Fruit fly (Drosophila melanogaster) whole organism, prepupa: Measurements from ENCODE around the gene CG15544.
A peak's percentile ranks its signal among the peaks of the same experiment; 100 is the strongest.

Experiments
- Blimp-1 ChIP-seq: fragments of 200-800 bp; sonication (Bioruptor generic); optimal IDR thresholded peaks from 3 replicates; lab custom pipeline; 2017; ENCODE audit warnings: missing biosample characterization, missing genetic modification characterization, mild to moderate bottlenecking, moderate library complexity, missing genetic modification reagents
- CG10669 ChIP-seq: fragments of 200-800 bp; sonication (Bioruptor generic); optimal IDR thresholded peaks from 3 replicates; lab custom pipeline; 2018; ENCODE audit warnings: missing biosample characterization, mild to moderate bottlenecking, missing genetic modification characterization, moderate library complexity
- CG11294 ChIP-seq: fragments of 200-800 bp; sonication (Bioruptor generic); IDR thresholded peaks from 2 replicates; pipeline ENCODE4 v1.3.6; 2022; ENCODE audit warnings: missing biosample characterization, missing genetic modification characterization
- CG15336 ChIP-seq: fragments of 200-800 bp; sonication (Bioruptor generic); IDR thresholded peaks from 2 replicates; pipeline ENCODE4 v1.3.6; 2022; ENCODE audit warnings: missing biosample characterization, missing genetic modification characterization
- CG1621 ChIP-seq: fragments of 200-800 bp; sonication (Bioruptor generic); optimal IDR thresholded peaks from 3 replicates; lab custom pipeline; 2018; ENCODE audit warnings: missing biosample characterization, mild to moderate bottlenecking, missing genetic modification characterization
- CG16779 ChIP-seq: fragments of 200-800 bp; sonication (Bioruptor generic); optimal IDR thresholded peaks from 3 replicates; lab custom pipeline; 2017; ENCODE audit warnings: missing biosample characterization, mild to moderate bottlenecking, missing genetic modification characterization
- CG32006 ChIP-seq: fragments of 200-800 bp; sonication (Bioruptor generic); optimal IDR thresholded peaks from 3 replicates; lab custom pipeline; 2017; ENCODE audit warnings: missing biosample characterization, mild to moderate bottlenecking, missing genetic modification characterization
- CG34406 ChIP-seq: fragments of 200-800 bp; sonication (Bioruptor generic); optimal IDR thresholded peaks from 3 replicates; lab custom pipeline; 2016; ENCODE audit warnings: missing biosample characterization, missing genetic modification characterization
- CG3919 ChIP-seq: fragments of 200-800 bp; sonication (Bioruptor generic); optimal IDR thresholded peaks from 3 replicates; lab custom pipeline; 2016; ENCODE audit warnings: missing biosample characterization, missing genetic modification characterization
- CG6163 ChIP-seq: fragments of 200-800 bp; sonication (Bioruptor generic); IDR thresholded peaks from 3 replicates; pipeline ENCODE4 v1.3.6; 2022; ENCODE audit warnings: missing biosample characterization, missing genetic modification characterization
- CG6792 ChIP-seq: fragments of 200-800 bp; sonication (Bioruptor generic); optimal IDR thresholded peaks from 3 replicates; lab custom pipeline; 2016; ENCODE audit warnings: missing biosample characterization, missing genetic modification characterization
- CG6808 ChIP-seq: fragments of 200-800 bp; sonication (Bioruptor generic); optimal IDR thresholded peaks from 3 replicates; lab custom pipeline; 2017; ENCODE audit warnings: missing biosample characterization, missing genetic modification characterization, mild to moderate bottlenecking, moderate library complexity, missing genetic modification reagents
- CG8119 ChIP-seq: fragments of 200-800 bp; sonication (Bioruptor generic); IDR thresholded peaks from 3 replicates; pipeline ENCODE4 v1.3.6; 2022; ENCODE audit warnings: missing biosample characterization, missing genetic modification characterization
- CG8319 ChIP-seq: fragments of 200-800 bp; sonication (Bioruptor generic); optimal IDR thresholded peaks from 3 replicates; lab custom pipeline; 2016; ENCODE audit warnings: missing biosample characterization, missing genetic modification characterization
- CG8632 ChIP-seq: fragments of 200-800 bp; sonication (Bioruptor generic); optimal IDR thresholded peaks from 3 replicates; lab custom pipeline; 2016; ENCODE audit warnings: missing biosample characterization, missing genetic modification characterization
- Eip75B ChIP-seq: fragments of 200-800 bp; sonication (Bioruptor generic); optimal IDR thresholded peaks from 3 replicates; lab custom pipeline; 2016; ENCODE audit warnings: missing biosample characterization, missing genetic modification characterization
- Eip78C ChIP-seq: fragments of 200-800 bp; sonication (Bioruptor generic); peaks from one replicate; lab custom pipeline; 2016; ENCODE audit warnings: missing biosample characterization, missing genetic modification characterization
- Ets21C ChIP-seq: fragments of 200-800 bp; sonication (Bioruptor generic); optimal IDR thresholded peaks from 3 replicates; lab custom pipeline; 2016; ENCODE audit warnings: missing biosample characterization, missing genetic modification characterization
- Ets96B ChIP-seq: fragments of 200-800 bp; optimal IDR thresholded peaks from 2 replicates; lab custom pipeline; 2019; ENCODE audit warnings: missing biosample characterization, mild to moderate bottlenecking, missing genetic modification characterization, moderate library complexity
- Hr38 ChIP-seq: sonication (Bioruptor generic); optimal IDR thresholded peaks from 2 replicates; lab custom pipeline; 2016; ENCODE audit warnings: missing biosample characterization, missing genetic modification characterization
- Hr39 ChIP-seq: fragments of 200-800 bp; sonication (Bioruptor generic); optimal IDR thresholded peaks from 2 replicates; lab custom pipeline; 2016; ENCODE audit warnings: missing biosample characterization, missing genetic modification characterization
- Hr4 ChIP-seq: fragments of 200-800 bp; sonication (Bioruptor generic); optimal IDR thresholded peaks from 3 replicates; lab custom pipeline; 2016; ENCODE audit warnings: missing biosample characterization, missing genetic modification characterization
- Lpt ChIP-seq: fragments of 200-800 bp; sonication (Bioruptor generic); optimal IDR thresholded peaks from 3 replicates; lab custom pipeline; 2016; ENCODE audit warnings: missing biosample characterization, missing genetic modification characterization
- OdsH ChIP-seq: fragments of 200-800 bp; sonication (Bioruptor generic); optimal IDR thresholded peaks from 3 replicates; lab custom pipeline; 2016; ENCODE audit warnings: missing biosample characterization, missing genetic modification characterization
- Sox15 ChIP-seq: fragments of 200-800 bp; sonication (Bioruptor generic); optimal IDR thresholded peaks from 3 replicates; lab custom pipeline; 2016; ENCODE audit warnings: missing biosample characterization, missing genetic modification characterization
- achi ChIP-seq: fragments of 200-800 bp; sonication (Bioruptor generic); optimal IDR thresholded peaks from 3 replicates; lab custom pipeline; 2016; ENCODE audit warnings: missing biosample characterization, missing genetic modification characterization
- acj6 ChIP-seq: fragments of 200-800 bp; sonication (Bioruptor generic); optimal IDR thresholded peaks from 3 replicates; lab custom pipeline; 2016; ENCODE audit warnings: missing biosample characterization, missing genetic modification characterization
- dac ChIP-seq: fragments of 200-800 bp; sonication (Bioruptor generic); optimal IDR thresholded peaks from 2 replicates; lab custom pipeline; 2017; ENCODE audit warnings: missing biosample characterization, mild to moderate bottlenecking, missing genetic modification characterization
- eg ChIP-seq: fragments of 200-800 bp; sonication (Bioruptor generic); IDR thresholded peaks from 3 replicates; pipeline ENCODE4 v1.3.6; 2022; ENCODE audit warnings: missing biosample characterization, missing genetic modification characterization
- esn ChIP-seq: fragments of 200-800 bp; sonication (Bioruptor generic); optimal IDR thresholded peaks from 2 replicates; lab custom pipeline; 2016; ENCODE audit warnings: missing biosample characterization, mild to moderate bottlenecking, missing genetic modification characterization, moderate library complexity
- fd85E ChIP-seq: fragments of 200-800 bp; sonication (Bioruptor generic); optimal IDR thresholded peaks from 3 replicates; lab custom pipeline; 2016; ENCODE audit warnings: missing biosample characterization, missing genetic modification characterization
- net ChIP-seq: fragments of 200-800 bp; sonication (Bioruptor generic); optimal IDR thresholded peaks from 3 replicates; lab custom pipeline; 2016; ENCODE audit warnings: missing biosample characterization, missing genetic modification characterization
- pdm3 ChIP-seq: fragments of 200-800 bp; sonication (Bioruptor generic); optimal IDR thresholded peaks from 3 replicates; lab custom pipeline; 2016; ENCODE audit warnings: missing biosample characterization, missing genetic modification characterization
- salr ChIP-seq, 2 experiments: fragments of 200-800 bp; sonication (Bioruptor generic); optimal IDR thresholded peaks; 3 replicates each; lab custom pipeline; 2016 to 2018; ENCODE audit warnings: missing biosample characterization in 2 of 2, missing genetic modification characterization in 2 of 2, mild to moderate bottlenecking in 1 of 2
- ss ChIP-seq, 2 experiments: fragments of 200-800 bp; sonication (Bioruptor generic); optimal IDR thresholded peaks; 2 replicates in 1 of 2; 3 replicates in 1 of 2; lab custom pipeline; 2017 to 2018; ENCODE audit warnings: mild to moderate bottlenecking in 2 of 2, missing biosample characterization in 2 of 2, missing genetic modification characterization in 2 of 2, moderate library complexity in 1 of 2
- svp ChIP-seq: fragments of 200-800 bp; sonication (Bioruptor generic); peaks from one replicate; lab custom pipeline; 2016; ENCODE audit warnings: missing biosample characterization, missing genetic modification characterization
- topi ChIP-seq: fragments of 200-800 bp; sonication (Bioruptor generic); optimal IDR thresholded peaks from 3 replicates; lab custom pipeline; 2016; ENCODE audit warnings: missing biosample characterization, missing genetic modification characterization
- vri ChIP-seq: fragments of 200-800 bp; sonication (Bioruptor generic); optimal IDR thresholded peaks from 3 replicates; lab custom pipeline; 2016; ENCODE audit warnings: missing biosample characterization, mild to moderate bottlenecking, missing genetic modification characterization

The CG15544 gene

DNA sequence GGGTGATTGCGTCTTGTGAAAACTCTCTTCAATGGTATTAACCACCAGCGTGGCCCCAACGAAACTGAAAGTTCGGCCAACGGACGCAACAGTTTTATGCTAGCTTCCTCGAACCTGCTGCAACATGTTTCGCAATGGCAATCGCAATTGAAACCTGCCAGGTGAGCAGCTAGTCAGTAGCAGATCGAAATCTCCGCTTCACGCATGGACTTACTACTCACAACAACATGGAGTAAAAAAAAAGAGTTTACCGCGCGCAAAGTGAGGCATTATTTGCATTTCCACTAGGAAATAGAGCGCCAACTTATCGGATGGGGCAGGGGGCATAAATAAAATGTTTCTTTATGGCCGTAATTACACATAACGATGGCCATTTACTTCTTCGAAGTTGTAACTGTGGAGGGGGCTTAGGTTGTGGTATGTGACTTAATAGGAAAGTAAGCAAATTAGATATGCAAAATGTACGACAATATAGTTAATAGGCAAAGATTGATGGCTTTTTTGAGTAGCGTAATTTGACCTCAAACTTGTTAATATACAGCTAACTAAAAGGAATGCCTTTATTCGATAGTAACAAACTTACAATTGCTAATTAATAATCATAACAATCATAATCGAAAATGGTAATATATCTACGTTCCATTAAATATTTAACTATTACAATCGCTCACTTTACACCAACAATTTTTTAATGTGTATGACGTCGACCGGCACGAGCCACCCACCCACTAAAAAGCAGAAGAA is 44.9 kb downstream of the CG15544 start, which contains the start of gene CG15545 (continued):
- TF ChIP-seq svp (GFP tag; lab: Kevin White, UChicago) (peak; percentile 25), eg (no peak), CG3919 (GFP tag; lab: Kevin White, UChicago) (no peak), Hr38 (no peak), net (GFP tag; lab: Kevin White, UChicago) (no peak), ss (GFP tag; optimal IDR thresholded peaks at IDR 0.05; lab: Kevin White, UChicago) (no peak), acj6 (GFP tag; lab: Kevin White, UChicago) (no peak), fd85E (GFP tag; lab: Kevin White, UChicago) (no peak), CG1621 (tag; lab: Kevin White, UChicago) (no peak), Hr39 (GFP tag; lab: Kevin White, UChicago) (no peak), Ets21C (GFP tag; lab: Kevin White, UChicago) (no peak), dac (no peak), CG8632 (GFP tag; lab: Kevin White, UChicago) (no peak), CG32006 (GFP tag; lab: Kevin White, UChicago) (peak; percentile 73), CG6808 (no peak), Ets96B (no peak), CG34406 (no peak), CG11294 (GFP tag; lab: Robert Waterston, UW) (no peak), pdm3 (GFP tag; lab: Kevin White, UChicago) (no peak), achi (GFP tag; lab: Kevin White, UChicago) (no peak)

dm6 chr3R:30874679-30875078 is 47.1 kb downstream of the CG15544 start:
- TF ChIP-seq CG32006 (GFP tag; lab: Kevin White, UChicago), result peak; percentile 45
- no peak for TF ChIP-seq CG8319 (GFP tag; lab: Kevin White, UChicago)
- TF ChIP-seq CG3919 (GFP tag; lab: Kevin White, UChicago), result peak; percentile 49
- peak; percentile 60; the same call in 2 of the 3 replicates for TF ChIP-seq CG6163 (GFP tag; lab: Robert Waterston, UW)
- no peak for TF ChIP-seq Blimp-1 (GFP tag; lab: Kevin White, UChicago)
- TF ChIP-seq Eip78C (GFP tag; lab: Kevin White, UChicago), result peak; percentile 61
- no peak for TF ChIP-seq topi (GFP tag; lab: Kevin White, UChicago)
- TF ChIP-seq pdm3 (GFP tag; lab: Kevin White, UChicago), result peak; percentile 13
- TF ChIP-seq CG8119, result 0 out of 3 replicates have a peak, but pooled peaks have one; percentile 44
- 0 out of 2 replicates have a peak, but pooled peaks have one; percentile 9 for TF ChIP-seq CG11294 (GFP tag; lab: Robert Waterston, UW)
- TF ChIP-seq CG6792 (GFP tag; lab: Kevin White, UChicago), result no peak
- no peak for TF ChIP-seq CG16779
- no peak for TF ChIP-seq OdsH (GFP tag; lab: Kevin White, UChicago)
- TF ChIP-seq esn (GFP tag; lab: Kevin White, UChicago), result no peak
- peak; percentile 55 for TF ChIP-seq Hr4
- TF ChIP-seq vri (GFP tag; lab: Kevin White, UChicago), result no peak
- peak; percentile 60; the same call in 1 of the 3 replicates for TF ChIP-seq eg
- TF ChIP-seq ss (GFP tag; optimal IDR thresholded peaks at IDR 0.05; lab: Kevin White, UChicago), result peak in 1 of 2 experiments; percentile 59
- no peak for TF ChIP-seq salr (GFP tag; optimal IDR thresholded peaks at IDR 0.05; lab: Kevin White, UChicago)
- TF ChIP-seq CG10669 (GFP tag; lab: Kevin White, UChicago), result peak; percentile 1
- TF ChIP-seq Sox15 (GFP tag; lab: Kevin White, UChicago), result no peak
- TF ChIP-seq CG15336 (GFP tag; lab: Robert Waterston, UW), result 0 out of 2 replicates have a peak, but pooled peaks have one; percentile 34
- peak; percentile 13 for TF ChIP-seq Lpt (GFP tag; lab: Kevin White, UChicago)
- TF ChIP-seq Eip75B (GFP tag; lab: Kevin White, UChicago), result peak; percentile 7
- TF ChIP-seq Hr38, result no peak
